Worm (Caenorhabditis elegans): ENCODE data around the gene ZK632.2.

ce11 chrIII:9806968-9807559 is 8.2 kb downstream of the ZK632.2 start, which contains the start of gene ZK632.4:
- TF ChIP-seq sea-2 (GFP tag; optimal IDR thresholded peaks at IDR 0.05) (no peak), egl-27 (tag; optimal IDR thresholded peaks at IDR 0.05) (no peak), nhr-76 (tag; optimal IDR thresholded peaks at IDR 0.05) (no peak), nhr-77 (tag; optimal IDR thresholded peaks at IDR 0.05) (no peak), mml-1 (tag; optimal IDR thresholded peaks at IDR 0.05) (no peak), lin-39 (tag; optimal IDR thresholded peaks at IDR 0.05) (no peak), ztf-4 (tag; optimal IDR thresholded peaks at IDR 0.05) (no peak), ceh-82 (tag; optimal IDR thresholded peaks at IDR 0.05) (no peak), nhr-25 (tag; optimal IDR thresholded peaks at IDR 0.05) (peak; percentile 26), mdl-1 (tag; optimal IDR thresholded peaks at IDR 0.05) (no peak), snpc-4 (tag; optimal IDR thresholded peaks at IDR 0.05) (no peak), nhr-237 (tag; optimal IDR thresholded peaks at IDR 0.05) (no peak), pqm-1 (tag; optimal IDR thresholded peaks at IDR 0.05) (no peak)
